Worm (Caenorhabditis elegans) whole organism, L4/young adult: ENCODE data around the gene ugt-14.

Source experiments
- dao-5 ChIP-seq: sonication (generic microtip); optimal IDR thresholded peaks from 2 replicates; lab custom pipeline; 2016; ENCODE audit warnings: missing genotype, missing genetic modification characterization, moderate library complexity, missing compliant biosample characterization
- him-1 ChIP-seq: sonication (generic microtip); optimal IDR thresholded peaks from 2 replicates; lab custom pipeline; 2016; ENCODE audit warnings: missing genotype, missing genetic modification reagents, missing genetic modification characterization, missing compliant biosample characterization

- TF ChIP-seq him-1 (tag; lab: Kevin White, UChicago): no peak
- no peak for TF ChIP-seq dao-5 (tag; lab: Kevin White, UChicago)
These were observed 24.7 kb upstream of the ugt-14 start, which contains the start of gene str-32 for ce11 chrV:4881377-4881776.
